Fruit fly (Drosophila melanogaster): ENCODE results near the gene Ranbp21.

DNA sequence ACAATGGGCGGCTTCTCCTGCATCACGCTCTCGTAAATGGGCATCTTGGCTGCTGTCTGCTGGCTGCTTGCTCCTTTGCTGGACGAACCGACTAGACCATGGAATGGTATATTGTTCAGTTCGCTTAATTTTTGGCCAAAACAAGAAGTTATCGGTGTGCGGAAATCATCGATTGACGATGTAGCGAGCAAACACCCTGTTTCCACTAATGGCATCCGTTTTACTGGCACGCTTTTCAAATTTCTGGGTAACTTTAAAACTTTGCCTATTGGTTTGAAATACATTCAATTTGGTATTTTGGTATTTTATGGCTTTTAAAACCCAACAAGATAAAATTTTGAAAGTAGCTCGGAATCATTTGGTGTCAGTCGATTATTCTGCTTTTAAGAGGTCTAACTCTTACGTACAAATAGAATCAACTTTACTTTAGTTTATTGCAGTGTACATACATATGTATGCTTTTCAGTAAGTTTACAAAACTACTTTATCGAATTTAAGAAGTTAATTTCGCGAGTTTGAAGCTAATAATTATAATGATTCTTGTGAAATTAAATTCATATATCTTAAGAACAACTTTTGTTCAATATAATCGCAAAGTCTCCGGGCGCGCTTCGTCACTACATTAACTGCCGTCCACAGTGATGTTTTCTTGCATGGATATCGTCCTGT, 6.1 kb downstream of the Ranbp21 start, which contains the start of gene Arp10:
- no peak for TF ChIP-seq psq (optimal IDR thresholded peaks at IDR 0.05)
- TF ChIP-seq pan (optimal IDR thresholded peaks at IDR 0.05) = no peak
- no peak for TF ChIP-seq EcR (GFP tag; optimal IDR thresholded peaks at IDR 0.05)
- no peak for TF ChIP-seq Dll (optimal IDR thresholded peaks at IDR 0.05)
- TF ChIP-seq CG8478 (optimal IDR thresholded peaks at IDR 0.05) = no peak
